Worm (Caenorhabditis elegans): ENCODE measurements around the gene F44A2.3.

DNA sequence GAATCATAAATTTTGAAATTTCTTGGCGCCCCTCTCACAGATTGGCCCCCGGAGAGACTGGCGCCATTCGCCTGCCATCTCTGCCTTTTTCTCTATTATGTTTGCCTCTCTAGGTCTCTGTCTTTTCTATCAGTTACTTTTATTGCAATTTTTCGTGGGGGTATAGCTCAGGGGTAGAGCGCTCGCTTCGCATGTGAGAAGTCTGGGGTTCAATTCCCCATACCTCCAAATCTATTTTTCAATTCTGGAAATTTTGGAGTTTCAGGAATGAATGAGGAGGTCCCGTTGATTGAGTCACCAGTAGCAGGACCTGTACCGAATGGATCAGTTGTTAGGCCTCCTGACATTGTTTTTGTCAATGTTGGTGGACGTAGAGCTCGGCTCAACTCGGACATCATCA is 12.8 kb downstream of the F44A2.3 start, which contains the start of gene kvs-3:
- peak; percentile 88 for TF ChIP-seq him-1 (tag; optimal IDR thresholded peaks at IDR 0.05)
- peak; percentile 79 for TF ChIP-seq dao-5 (tag; optimal IDR thresholded peaks at IDR 0.05)
- TF ChIP-seq W03F9.2 (tag; optimal IDR thresholded peaks at IDR 0.05), result no peak
